Worm (Caenorhabditis elegans) whole organism, L4 larva: ENCODE results near the gene hat-1.
A peak's percentile ranks its signal among the peaks of the same experiment; 100 is the strongest.

Source experiments
- D1046.2 ChIP-seq: fragments of 200-800 bp; sonication (Bioruptor generic); IDR thresholded peaks from 2 replicates; pipeline ENCODE4 v1.3.6; 2022; ENCODE audit warnings: missing genetic modification characterization, missing compliant biosample characterization
- F26F4.8 ChIP-seq: fragments of 200-800 bp; sonication (Bioruptor generic); conservative IDR thresholded peaks from 2 replicates; pipeline ENCODE4 v1.3.6; 2022; ENCODE audit warnings: missing genetic modification characterization, missing compliant biosample characterization
- F49E8.2 ChIP-seq: sonication (generic microtip); optimal IDR thresholded peaks from 2 replicates; lab custom pipeline; 2016; ENCODE audit warnings: missing compliant biosample characterization, mild to moderate bottlenecking, missing genetic modification characterization, borderline replicate concordance
- T26A8.4 ChIP-seq: fragments of 200-800 bp; sonication (Bioruptor generic); IDR thresholded peaks from 2 replicates; pipeline ENCODE4 v1.3.6; 2022; ENCODE audit warnings: missing genetic modification characterization, missing compliant biosample characterization
- aha-1 ChIP-seq: fragments of 150-350 bp; peaks from one replicate; lab custom pipeline; 2014; ENCODE audit warnings: missing biosample characterization, missing genetic modification characterization
- aly-2 ChIP-seq: sonication (generic microtip); optimal IDR thresholded peaks from 2 replicates; lab custom pipeline; 2018; ENCODE audit warnings: missing biosample characterization, missing genetic modification characterization
- arid-1 ChIP-seq: fragments of 200-800 bp; sonication (Bioruptor generic); conservative IDR thresholded peaks from 2 replicates; pipeline ENCODE4 v1.3.6; 2022; ENCODE audit warnings: missing genetic modification reagents, missing genetic modification characterization, missing compliant biosample characterization
- attf-4 ChIP-seq: sonication (generic microtip); optimal IDR thresholded peaks from 3 replicates; lab custom pipeline; 2017; ENCODE audit warnings: missing biosample characterization, missing genetic modification characterization
- ceh-44 ChIP-seq: fragments of 200-800 bp; sonication (Bioruptor generic); IDR thresholded peaks from 2 replicates; pipeline ENCODE4 v1.3.6; 2022; ENCODE audit warnings: missing genetic modification reagents, missing genetic modification characterization, missing compliant biosample characterization
- ceh-62 ChIP-seq: sonication (generic microtip); optimal IDR thresholded peaks from 2 replicates; lab custom pipeline; 2017; ENCODE audit warnings: missing biosample characterization, missing genetic modification characterization
- ceh-82 ChIP-seq: sonication (generic microtip); optimal IDR thresholded peaks from 2 replicates; lab custom pipeline; 2017; ENCODE audit warnings: missing biosample characterization, missing genetic modification characterization
- ces-1 ChIP-seq: fragments of 150-350 bp; sonication (generic microtip); optimal IDR thresholded peaks from 4 replicates; lab custom pipeline; 2014; ENCODE audit warnings: missing biosample characterization, missing genetic modification reagents, missing genetic modification characterization
- daf-12 ChIP-seq: fragments of 150-350 bp; optimal IDR thresholded peaks from 2 replicates; lab custom pipeline; 2014; ENCODE audit warnings: missing biosample characterization, missing genetic modification reagents, missing genetic modification characterization
- daf-16 ChIP-seq, 3 experiments: sonication (generic microtip); optimal IDR thresholded peaks; 2 replicates each; lab custom pipeline; 2016 to 2017; ENCODE audit warnings: missing genetic modification characterization in 3 of 3, missing genetic modification reagents in 3 of 3, mild to moderate bottlenecking in 2 of 3, missing compliant biosample characterization in 2 of 3, missing biosample characterization in 1 of 3, moderate library complexity in 1 of 3
- daf-19 ChIP-seq: fragments of 200-800 bp; sonication (Bioruptor generic); conservative IDR thresholded peaks from 2 replicates; pipeline ENCODE4 v1.3.6; 2022; ENCODE audit warnings: missing genetic modification characterization, missing compliant biosample characterization
- dmd-8 ChIP-seq: fragments of 200-800 bp; sonication (Bioruptor generic); IDR thresholded peaks from 2 replicates; pipeline ENCODE4 v1.3.6; 2022; ENCODE audit warnings: missing genetic modification characterization, missing compliant biosample characterization
- dmd-9 ChIP-seq: fragments of 200-800 bp; sonication (Bioruptor generic); IDR thresholded peaks from 2 replicates; pipeline ENCODE4 v1.3.6; 2022; ENCODE audit warnings: missing genetic modification reagents, missing genetic modification characterization, missing compliant biosample characterization
- egl-43 ChIP-seq: fragments of 200-800 bp; sonication (Bioruptor generic); IDR thresholded peaks from 2 replicates; pipeline ENCODE4 v1.3.6; 2022; ENCODE audit warnings: missing genetic modification reagents, missing genetic modification characterization, missing compliant biosample characterization
- fkh-10 ChIP-seq: fragments of 150-350 bp; optimal IDR thresholded peaks from 2 replicates; lab custom pipeline; 2014; ENCODE audit warnings: missing biosample characterization, missing genetic modification reagents, missing genetic modification characterization
- fos-1 ChIP-seq: fragments of 150-350 bp; optimal IDR thresholded peaks from 2 replicates; lab custom pipeline; 2014; ENCODE audit warnings: missing biosample characterization, missing genetic modification characterization
- hmg-1.1 ChIP-seq: fragments of 200-800 bp; sonication (Bioruptor generic); IDR thresholded peaks from 2 replicates; pipeline ENCODE4 v1.3.6; 2022; ENCODE audit warnings: missing genetic modification reagents, missing genetic modification characterization, missing compliant biosample characterization
- lin-38 ChIP-seq: fragments of 200-800 bp; sonication (Bioruptor generic); IDR thresholded peaks from 2 replicates; pipeline ENCODE4 v1.3.6; 2022; ENCODE audit warnings: missing genetic modification reagents, missing genetic modification characterization, missing compliant biosample characterization
- lsy-2 ChIP-seq, 2 experiments: fragments of 150-350 bp in 1 of 2; sonication (generic microtip) in 1 of 2; optimal IDR thresholded peaks; 2 replicates each; lab custom pipeline; 2014 to 2017; ENCODE audit warnings: missing biosample characterization in 2 of 2, missing genetic modification characterization in 2 of 2
- madf-5 ChIP-seq, 2 experiments: fragments of 200-800 bp; sonication (Bioruptor generic); IDR thresholded peaks; 2 replicates each; pipeline ENCODE4 v1.3.6; 2022; ENCODE audit warnings: missing compliant biosample characterization in 2 of 2, missing genetic modification characterization in 2 of 2
- mep-1 ChIP-seq: fragments of 150-350 bp; sonication (generic microtip); optimal IDR thresholded peaks from 3 replicates; lab custom pipeline; 2014; ENCODE audit warnings: missing biosample characterization, missing genetic modification characterization
- mes-2 ChIP-seq: sonication (generic microtip); optimal IDR thresholded peaks from 2 replicates; lab custom pipeline; 2016; ENCODE audit warnings: missing genotype, mild to moderate bottlenecking, missing genetic modification characterization, missing compliant biosample characterization; ENCODE audit not compliant: poor library complexity, severe bottlenecking
- mxl-2 ChIP-seq: fragments of 200-800 bp; sonication (Bioruptor generic); conservative IDR thresholded peaks from 2 replicates; pipeline ENCODE4 v1.3.6; 2022; ENCODE audit warnings: missing genetic modification reagents, missing genetic modification characterization, missing compliant biosample characterization
- nhr-11 ChIP-seq: fragments of 150-350 bp; optimal IDR thresholded peaks from 2 replicates; lab custom pipeline; 2014; ENCODE audit warnings: missing biosample characterization, missing genetic modification characterization
- nhr-237 ChIP-seq: sonication (generic microtip); optimal IDR thresholded peaks from 2 replicates; lab custom pipeline; 2017; ENCODE audit warnings: missing biosample characterization, missing genetic modification characterization
- nhr-25 ChIP-seq: sonication (generic microtip); optimal IDR thresholded peaks from 2 replicates; lab custom pipeline; 2017; ENCODE audit warnings: missing genetic modification characterization, mild to moderate bottlenecking, missing compliant biosample characterization, antibody characterized with exemption, moderate library complexity, borderline replicate concordance; ENCODE audit not compliant: insufficient read depth
- nhr-28 ChIP-seq: fragments of 150-350 bp; optimal IDR thresholded peaks from 2 replicates; lab custom pipeline; 2014; ENCODE audit warnings: missing biosample characterization, missing genetic modification characterization
- nhr-42 ChIP-seq: fragments of 200-800 bp; sonication (Bioruptor generic); IDR thresholded peaks from 2 replicates; pipeline ENCODE4 v1.3.6; 2022; ENCODE audit warnings: missing genetic modification characterization, missing compliant biosample characterization
- nhr-48 ChIP-seq: sonication (generic microtip); optimal IDR thresholded peaks from 2 replicates; lab custom pipeline; 2016; ENCODE audit warnings: mild to moderate bottlenecking, missing genetic modification characterization, missing compliant biosample characterization
- nhr-76 ChIP-seq: fragments of 150-350 bp; optimal IDR thresholded peaks from 2 replicates; lab custom pipeline; 2014; ENCODE audit warnings: missing biosample characterization, missing genetic modification characterization
- rbr-2 ChIP-seq: sonication (generic microtip); optimal IDR thresholded peaks from 2 replicates; lab custom pipeline; 2016; ENCODE audit warnings: missing genotype, missing genetic modification characterization, missing compliant biosample characterization
- sdz-12 ChIP-seq: fragments of 200-800 bp; sonication (Bioruptor generic); optimal IDR thresholded peaks from 2 replicates; lab custom pipeline; 2018; ENCODE audit warnings: mild to moderate bottlenecking, missing genetic modification characterization, missing compliant biosample characterization
- snpc-4 ChIP-seq: fragments of 150-350 bp; optimal IDR thresholded peaks from 2 replicates; lab custom pipeline; 2014; ENCODE audit warnings: missing biosample characterization, missing genetic modification characterization
- spr-1 ChIP-seq: sonication (generic microtip); optimal IDR thresholded peaks from 2 replicates; lab custom pipeline; 2016; ENCODE audit warnings: mild to moderate bottlenecking, missing genetic modification characterization, missing compliant biosample characterization
- tag-97 ChIP-seq: fragments of 200-800 bp; sonication (Bioruptor generic); IDR thresholded peaks from 2 replicates; pipeline ENCODE4 v1.3.6; 2022; ENCODE audit warnings: missing genetic modification characterization, missing compliant biosample characterization
- unc-62 ChIP-seq, 3 experiments: fragments of 150-350 bp in 1 of 3; sonication (generic microtip); optimal IDR thresholded peaks in 2 of 3; peaks in 1 of 3; 1 replicate in 1 of 3; 2 replicates in 2 of 3; lab custom pipeline; 2014 to 2017; ENCODE audit warnings: missing biosample characterization in 3 of 3, missing genetic modification characterization in 3 of 3, missing genetic modification reagents in 3 of 3, missing genotype in 1 of 3
- vab-7 ChIP-seq: fragments of 200-800 bp; sonication (Bioruptor generic); IDR thresholded peaks from 2 replicates; pipeline ENCODE4 v1.3.6; 2022; ENCODE audit warnings: missing genetic modification reagents, missing genetic modification characterization, missing compliant biosample characterization
- zfp-3 ChIP-seq: fragments of 200-800 bp; sonication (Bioruptor generic); conservative IDR thresholded peaks from 2 replicates; pipeline ENCODE4 v1.3.6; 2022; ENCODE audit warnings: missing genetic modification reagents, missing genetic modification characterization, missing compliant biosample characterization
- zip-11 ChIP-seq: fragments of 200-800 bp; sonication (Bioruptor generic); IDR thresholded peaks from 2 replicates; pipeline ENCODE4 v1.3.6; 2022; ENCODE audit warnings: missing genetic modification characterization, missing compliant biosample characterization

hat-1 gene

ce11 chrIII:10432104-10432503, 25.1 kb upstream of the hat-1 start:
- no peak for TF ChIP-seq aha-1 (tag; lab: Kevin White, UChicago)
- TF ChIP-seq nhr-76 (tag; lab: Kevin White, UChicago), result no peak
- TF ChIP-seq vab-7, result no peak
- TF ChIP-seq ceh-44 (GFP tag; lab: Robert Waterston, UW), result peak; percentile 52; the same call in 1 of the 2 replicates
- TF ChIP-seq dmd-8 (GFP tag; lab: Robert Waterston, UW), result no peak
- TF ChIP-seq zfp-3 (GFP tag; lab: Robert Waterston, UW), result no peak
- 0 out of 2 replicates have a peak, but pooled peaks have one; percentile 66 for TF ChIP-seq egl-43 (GFP tag; lab: Robert Waterston, UW)
- no peak for TF ChIP-seq daf-19 (GFP tag; lab: Robert Waterston, UW)
- no peak for TF ChIP-seq D1046.2 (GFP tag; lab: Robert Waterston, UW)
- no peak for TF ChIP-seq ceh-82
- TF ChIP-seq unc-62 (GFP tag; optimal IDR thresholded peaks at IDR 0.05 in 1 of 2; lab: Kevin White, UChicago), result peak in 1 of 2 experiments; percentile 18
- TF ChIP-seq unc-62 (tag; optimal IDR thresholded peaks at IDR 0.05; lab: Kevin White, UChicago), result no peak
- TF ChIP-seq mes-2 (tag; lab: Kevin White, UChicago), result no peak
- TF ChIP-seq attf-4 (tag; lab: Kevin White, UChicago), result no peak
- TF ChIP-seq daf-16 (GFP tag; optimal IDR thresholded peaks at IDR 0.05; lab: Kevin White, UChicago), result no peak
- TF ChIP-seq daf-16 (tag; optimal IDR thresholded peaks at IDR 0.05; lab: Kevin White, UChicago), result peak; percentile 18
- TF ChIP-seq madf-5 (GFP tag; IDR thresholded peaks at IDR 0.05; lab: Robert Waterston, UW), result no peak
- peak; percentile 41 for TF ChIP-seq nhr-11 (tag; lab: Kevin White, UChicago)
- 0 out of 2 replicates have a peak, but pooled peaks have one; percentile 28 for TF ChIP-seq dmd-9 (GFP tag; lab: Robert Waterston, UW)
- no peak for TF ChIP-seq ces-1 (GFP tag; lab: Kevin White, UChicago)
- TF ChIP-seq arid-1, result no peak
- no peak for TF ChIP-seq hmg-1.1 (GFP tag; lab: Robert Waterston, UW)
- no peak for TF ChIP-seq tag-97
- TF ChIP-seq nhr-42, result no peak
- TF ChIP-seq rbr-2, result peak; percentile 13
- peak in 1 of 2 experiments; percentile 20 for TF ChIP-seq lsy-2 (tag; optimal IDR thresholded peaks at IDR 0.05; lab: Kevin White, UChicago)
- no peak for TF ChIP-seq nhr-237
- TF ChIP-seq fos-1 (tag; lab: Kevin White, UChicago), result no peak
- TF ChIP-seq F26F4.8 (GFP tag; lab: Robert Waterston, UW), result no peak
- no peak for TF ChIP-seq fkh-10 (GFP tag; lab: Kevin White, UChicago)
- TF ChIP-seq ceh-62, result no peak

DNA sequence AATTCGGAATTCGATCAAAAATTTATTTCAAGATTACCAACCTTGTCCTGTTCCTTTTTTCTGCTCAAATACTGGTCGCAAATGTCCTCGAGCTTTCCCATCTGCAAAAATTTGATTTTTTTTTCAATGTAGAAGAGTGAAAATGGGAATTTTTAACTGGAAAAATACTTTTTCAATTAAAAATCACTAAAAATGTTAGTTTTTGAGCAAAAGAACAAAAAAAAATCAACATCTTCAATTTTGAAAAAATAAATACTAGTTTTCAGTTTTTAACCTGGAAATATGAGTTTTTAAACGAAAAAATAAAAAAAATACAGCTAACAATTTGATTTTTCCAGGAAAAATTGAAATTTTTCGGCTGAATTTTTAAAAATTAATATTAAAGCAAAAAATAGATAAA, 20.8 kb upstream of the hat-1 start, which contains the start of gene prp-3:
prp-3 (minus strand) TSS at position 101 of the 400 bp plus-strand sequence.
- no peak for TF ChIP-seq nhr-11 (tag; lab: Kevin White, UChicago)
- TF ChIP-seq daf-12 (tag; lab: Kevin White, UChicago), result no peak
- no peak for TF ChIP-seq nhr-25 (tag; lab: Kevin White, UChicago)
- TF ChIP-seq lin-38 (GFP tag; lab: Robert Waterston, UW), result no peak
- TF ChIP-seq mxl-2, result no peak
- TF ChIP-seq mep-1 (tag; lab: Kevin White, UChicago), result no peak

- no peak for TF ChIP-seq F49E8.2 (tag; lab: Kevin White, UChicago)
- TF ChIP-seq, all 104 proteins: peak for 0
Observed at ce11 chrIII:10423906-10424305, 16.9 kb upstream of the hat-1 start, which contains the start of gene M03C11.6. TSS of gene M03C11.6 (minus strand) at chrIII:10424006.

- TF ChIP-seq arid-1, result no peak
- no peak for TF ChIP-seq snpc-4 (tag; lab: Kevin White, UChicago)
- TF ChIP-seq zip-11, result no peak
- no peak for TF ChIP-seq T26A8.4 (GFP tag; lab: Robert Waterston, UW)
- no peak for TF ChIP-seq nhr-28
- no peak for TF ChIP-seq spr-1 (tag; lab: Kevin White, UChicago)
- TF ChIP-seq aly-2, result no peak
- no peak for TF ChIP-seq madf-5 (GFP tag; IDR thresholded peaks at IDR 0.05; lab: Robert Waterston, UW)
- TF ChIP-seq sdz-12, result no peak
- TF ChIP-seq nhr-48 (tag; lab: Kevin White, UChicago), result no peak
Observed at ce11 chrIII:10421680-10422079, 14.6 kb upstream of the hat-1 start.
